Worm (Caenorhabditis elegans): Measurements from ENCODE around the gene C27F2.6.

- TF ChIP-seq egl-18 (GFP tag; IDR thresholded peaks at IDR 0.05) (no peak), tbp1 (GFP tag; optimal IDR thresholded peaks at IDR 0.05) (no peak), nfya-1 (tag; optimal IDR thresholded peaks at IDR 0.05; ENCODE audit: borderline replicate concordance, insufficient read depth) (no peak), mel-28 (tag; optimal IDR thresholded peaks at IDR 0.05; ENCODE audit: borderline replicate concordance) (no peak), tbx-9 (tag; optimal IDR thresholded peaks at IDR 0.05; ENCODE audit: borderline replicate concordance) (no peak), rec-8 (tag; optimal IDR thresholded peaks at IDR 0.05) (no peak), tlf-1 (GFP tag; optimal IDR thresholded peaks at IDR 0.05) (peak; percentile 83), ets-4 (GFP tag; optimal IDR thresholded peaks at IDR 0.05) (no peak), madf-3 (GFP tag; IDR thresholded peaks at IDR 0.05) (peak; percentile 86; the same call in 1 of the 2 replicates), nfyb-1 (GFP tag; IDR thresholded peaks at IDR 0.05) (no peak), ceh-91 (GFP tag; IDR thresholded peaks at IDR 0.05) (peak; percentile 61; the same call in 1 of the 2 replicates)
Observed at ce11 chrIII:4962886-4963285, 17.4 kb downstream of the C27F2.6 start, which contains the start of gene C27F2.9.

Data from whole organism, young adult.